Fruit fly (Drosophila melanogaster) whole organism: Measurements from ENCODE around the gene tral.

ENCODE experiments used
- CG8478 ChIP-seq: fragments of >200 bp; optimal IDR thresholded peaks from 2 replicates; lab custom pipeline; 2018; ENCODE audit warnings: inconsistent platforms
- EcR ChIP-seq, 2 experiments: fragments of >200 bp; optimal IDR thresholded peaks; 2 replicates each; lab custom pipeline; 2017; ENCODE audit warnings: missing biosample characterization in 2 of 2, missing genetic modification characterization in 2 of 2, missing genetic modification reagents in 2 of 2
- pan ChIP-seq: fragments of >200 bp; optimal IDR thresholded peaks from 2 replicates; lab custom pipeline; 2017
- usp ChIP-seq: fragments of >200 bp; optimal IDR thresholded peaks from 2 replicates; lab custom pipeline; 2017; ENCODE audit warnings: missing biosample characterization, missing genetic modification characterization, mixed read lengths

DNA sequence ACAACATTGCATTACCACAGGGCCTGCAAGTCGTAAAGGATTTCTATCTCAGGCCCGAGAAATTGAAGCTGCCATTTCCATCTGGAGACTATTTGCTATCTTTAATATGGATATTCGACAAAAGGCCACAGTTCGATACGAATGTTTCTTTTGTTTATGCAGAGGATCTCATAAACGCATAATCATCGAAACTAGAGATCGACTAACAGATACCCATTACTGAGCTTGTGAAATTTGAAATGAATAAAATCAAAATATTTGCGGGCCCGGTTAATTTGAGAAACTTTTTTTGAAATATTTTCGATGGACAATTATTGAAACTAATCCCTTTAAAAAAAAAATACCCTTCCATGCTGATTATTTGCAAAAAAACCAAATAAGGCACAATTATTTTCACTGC, 28.7 kb upstream of the tral start:
- TF ChIP-seq pan (no peak), CG8478 (lab: Kevin White, UChicago) (no peak), EcR (GFP tag; optimal IDR thresholded peaks at IDR 0.05; lab: Kevin White, UChicago) (no peak), usp (GFP tag; lab: Kevin White, UChicago) (no peak)
